Fruit fly (Drosophila melanogaster) whole organism, adult: ENCODE data around the gene Or85f.

Source experiments
- CG1620 ChIP-seq: fragments of 200-800 bp; sonication (Bioruptor generic); optimal IDR thresholded peaks from 2 replicates; lab custom pipeline; 2016; ENCODE audit warnings: missing biosample characterization, missing genetic modification characterization
- Clk ChIP-seq: fragments of 200-800 bp; sonication (Bioruptor generic); optimal IDR thresholded peaks from 2 replicates; lab custom pipeline; 2017; ENCODE audit warnings: missing biosample characterization, missing genetic modification characterization
- Hr96 ChIP-seq: fragments of 200-800 bp; sonication (Bioruptor generic); optimal IDR thresholded peaks from 2 replicates; lab custom pipeline; 2016; ENCODE audit warnings: missing biosample characterization, missing genetic modification characterization
- ovo ChIP-seq: fragments of 200-800 bp; sonication (Bioruptor generic); optimal IDR thresholded peaks from 2 replicates; lab custom pipeline; 2016; ENCODE audit warnings: missing biosample characterization, missing genetic modification characterization

- TF ChIP-seq CG1620 (no peak), ovo (no peak), Hr96 (GFP tag; lab: Kevin White, UChicago) (no peak), Clk (no peak)
These were observed 9.7 kb upstream of the Or85f start for dm6 chr3R:9388321-9388720.
